Fruit fly (Drosophila melanogaster) whole organism, adult: ENCODE data around the gene CG43246.

ENCODE experiments used
- CG11617 ChIP-seq: fragments of 200-800 bp; sonication (Bioruptor generic); optimal IDR thresholded peaks from 2 replicates; lab custom pipeline; 2017; ENCODE audit warnings: mild to moderate bottlenecking, missing biosample characterization, missing genetic modification reagents, missing genetic modification characterization
- CG12768 ChIP-seq: fragments of 200-800 bp; sonication (Bioruptor generic); optimal IDR thresholded peaks from 2 replicates; lab custom pipeline; 2017; ENCODE audit warnings: missing biosample characterization, missing genetic modification characterization, mild to moderate bottlenecking, moderate library complexity, missing genetic modification reagents
- CG14711 ChIP-seq: fragments of 200-800 bp; sonication (Bioruptor generic); optimal IDR thresholded peaks from 2 replicates; lab custom pipeline; 2018; ENCODE audit warnings: missing biosample characterization, mild to moderate bottlenecking, missing genetic modification characterization, moderate library complexity
- CG1620 ChIP-seq: fragments of 200-800 bp; sonication (Bioruptor generic); optimal IDR thresholded peaks from 2 replicates; lab custom pipeline; 2016; ENCODE audit warnings: missing biosample characterization, missing genetic modification characterization
- CG33017 ChIP-seq: fragments of 200-800 bp; sonication (Bioruptor generic); optimal IDR thresholded peaks from 2 replicates; lab custom pipeline; 2018; ENCODE audit warnings: missing biosample characterization, mild to moderate bottlenecking, missing genetic modification characterization, moderate library complexity
- CG5204 ChIP-seq: fragments of 200-800 bp; sonication (Bioruptor generic); optimal IDR thresholded peaks from 2 replicates; lab custom pipeline; 2016; ENCODE audit warnings: missing biosample characterization, missing genetic modification characterization
- CG7045 ChIP-seq: fragments of 200-800 bp; sonication (Bioruptor generic); optimal IDR thresholded peaks from 2 replicates; lab custom pipeline; 2017; ENCODE audit warnings: missing biosample characterization, mild to moderate bottlenecking, missing genetic modification characterization
- CG7101 ChIP-seq: fragments of 200-800 bp; sonication (Bioruptor generic); optimal IDR thresholded peaks from 2 replicates; lab custom pipeline; 2018; ENCODE audit warnings: missing biosample characterization, mild to moderate bottlenecking, missing genetic modification characterization, moderate library complexity
- Clk ChIP-seq: fragments of 200-800 bp; sonication (Bioruptor generic); optimal IDR thresholded peaks from 2 replicates; lab custom pipeline; 2017; ENCODE audit warnings: missing biosample characterization, missing genetic modification characterization
- Crg-1 ChIP-seq: fragments of 200-800 bp; sonication (Bioruptor generic); optimal IDR thresholded peaks from 2 replicates; lab custom pipeline; 2016; ENCODE audit warnings: missing biosample characterization, missing genetic modification characterization
- Hr96 ChIP-seq: fragments of 200-800 bp; sonication (Bioruptor generic); optimal IDR thresholded peaks from 2 replicates; lab custom pipeline; 2016; ENCODE audit warnings: missing biosample characterization, missing genetic modification characterization
- Mnt ChIP-seq: fragments of 200-800 bp; sonication (Bioruptor generic); optimal IDR thresholded peaks from 2 replicates; lab custom pipeline; 2016; ENCODE audit warnings: missing biosample characterization, mild to moderate bottlenecking, missing genetic modification characterization
- bab1 ChIP-seq: fragments of 200-800 bp; sonication (Bioruptor generic); optimal IDR thresholded peaks from 3 replicates; lab custom pipeline; 2019; ENCODE audit warnings: missing biosample characterization, mild to moderate bottlenecking, missing genetic modification characterization, moderate library complexity
- cic ChIP-seq: fragments of 200-800 bp; sonication (Bioruptor generic); optimal IDR thresholded peaks from 2 replicates; lab custom pipeline; 2017; ENCODE audit warnings: missing biosample characterization, mild to moderate bottlenecking, missing genetic modification characterization, moderate library complexity
- cnc ChIP-seq, 2 experiments: fragments of >200 bp; optimal IDR thresholded peaks; 2 replicates each; lab custom pipeline; 2017
- kay ChIP-seq: fragments of 200-800 bp; sonication (Bioruptor generic); peaks from one replicate; lab custom pipeline; 2016; ENCODE audit warnings: missing biosample characterization, missing genetic modification characterization, borderline replicate concordance
- ovo ChIP-seq: fragments of 200-800 bp; sonication (Bioruptor generic); optimal IDR thresholded peaks from 2 replicates; lab custom pipeline; 2016; ENCODE audit warnings: missing biosample characterization, missing genetic modification characterization
- pad ChIP-seq: fragments of 200-800 bp; sonication (Bioruptor generic); optimal IDR thresholded peaks from 3 replicates; lab custom pipeline; 2017; ENCODE audit warnings: missing biosample characterization, missing genetic modification characterization, mild to moderate bottlenecking, moderate library complexity, missing genetic modification reagents
- tj ChIP-seq: fragments of 200-800 bp; sonication (Bioruptor generic); optimal IDR thresholded peaks from 3 replicates; lab custom pipeline; 2017; ENCODE audit warnings: missing biosample characterization, mild to moderate bottlenecking, missing genetic modification characterization, moderate library complexity
- toe ChIP-seq: fragments of 200-800 bp; sonication (Bioruptor generic); optimal IDR thresholded peaks from 2 replicates; lab custom pipeline; 2016; ENCODE audit warnings: missing biosample characterization, missing genetic modification characterization

The CG43246 gene

DNA sequence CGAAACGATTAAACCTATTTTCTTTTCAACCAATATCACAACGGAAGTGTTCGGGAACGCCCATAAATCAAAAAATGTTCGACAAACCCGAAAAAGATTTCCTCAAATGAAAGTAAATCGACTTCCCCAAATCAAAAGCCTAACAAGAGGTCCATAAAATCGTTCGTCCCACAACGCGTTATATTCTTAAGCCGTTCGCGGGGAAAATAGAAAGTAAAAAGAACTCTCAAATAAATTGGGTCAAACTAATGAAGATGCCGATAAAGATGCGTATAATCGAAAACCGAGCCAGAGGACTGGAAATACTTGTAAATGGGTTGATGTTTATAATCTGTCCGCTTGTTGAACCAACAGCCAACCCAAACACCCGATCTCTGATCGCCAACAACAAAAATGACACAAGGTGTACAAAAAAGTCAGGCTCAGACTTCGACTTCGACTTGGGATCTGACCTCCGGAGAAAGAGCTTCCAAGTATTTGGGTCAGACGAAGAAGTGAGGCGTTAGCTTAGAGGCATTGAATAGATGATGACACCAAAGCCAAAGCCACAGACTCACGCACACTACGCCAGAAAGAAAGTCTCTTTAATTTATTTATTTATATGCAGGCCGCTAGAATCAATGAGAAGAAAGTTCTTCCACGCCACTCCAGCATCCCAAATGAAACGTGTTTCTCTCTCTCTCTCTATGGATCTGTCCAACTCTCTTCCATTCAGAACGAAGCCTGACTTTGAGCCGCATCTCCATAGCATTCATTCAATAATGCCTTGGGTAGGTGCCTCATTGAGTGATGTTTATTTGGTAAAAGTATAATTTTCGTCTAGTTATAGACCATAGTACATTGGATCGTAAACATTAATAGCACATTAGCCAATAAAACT, 13.7 kb upstream of the CG43246 start:
- TF ChIP-seq CG33017 (tag; lab: Kevin White, UChicago), result no peak
- TF ChIP-seq CG1620 (GFP tag; lab: Kevin White, UChicago), result no peak
- no peak for TF ChIP-seq pad (GFP tag; lab: Kevin White, UChicago)
- TF ChIP-seq CG7101, result no peak
- no peak for TF ChIP-seq CG11617
- TF ChIP-seq CG12768 (GFP tag; lab: Kevin White, UChicago), result no peak
- TF ChIP-seq kay (GFP tag; lab: Kevin White, UChicago), result no peak
- TF ChIP-seq toe (GFP tag; lab: Kevin White, UChicago), result no peak
- no peak for TF ChIP-seq bab1
- no peak for TF ChIP-seq Clk (GFP tag; lab: Kevin White, UChicago)
- no peak for TF ChIP-seq Hr96 (GFP tag; lab: Kevin White, UChicago)
- no peak for TF ChIP-seq cic
- TF ChIP-seq cnc (optimal IDR thresholded peaks at IDR 0.05; lab: Kevin White, UChicago), result no peak
- no peak for TF ChIP-seq tj (GFP tag; lab: Kevin White, UChicago)
- no peak for TF ChIP-seq Crg-1 (GFP tag; lab: Kevin White, UChicago)
- TF ChIP-seq Mnt (GFP tag; lab: Kevin White, UChicago), result no peak
- TF ChIP-seq CG7045, result no peak
- TF ChIP-seq ovo (GFP tag; lab: Kevin White, UChicago), result no peak

dm6 chr3L:14531802-14532201, 4.6 kb upstream of the CG43246 start:
- TF ChIP-seq toe (GFP tag; lab: Kevin White, UChicago), result no peak
- no peak for TF ChIP-seq CG1620 (GFP tag; lab: Kevin White, UChicago)
- no peak for TF ChIP-seq CG14711 (tag; lab: Kevin White, UChicago)
- no peak for TF ChIP-seq CG12768 (GFP tag; lab: Kevin White, UChicago)
- TF ChIP-seq kay (GFP tag; lab: Kevin White, UChicago), result no peak
- TF ChIP-seq CG33017 (tag; lab: Kevin White, UChicago), result no peak
- TF ChIP-seq CG5204, result no peak
- TF ChIP-seq bab1, result no peak
- TF ChIP-seq CG7045, result no peak
- TF ChIP-seq pad (GFP tag; lab: Kevin White, UChicago), result no peak
- no peak for TF ChIP-seq tj (GFP tag; lab: Kevin White, UChicago)
- TF ChIP-seq Crg-1 (GFP tag; lab: Kevin White, UChicago), result no peak
- no peak for TF ChIP-seq Mnt (GFP tag; lab: Kevin White, UChicago)
- no peak for TF ChIP-seq ovo (GFP tag; lab: Kevin White, UChicago)
- TF ChIP-seq cnc (optimal IDR thresholded peaks at IDR 0.05; lab: Kevin White, UChicago), result no peak
- no peak for TF ChIP-seq Hr96 (GFP tag; lab: Kevin White, UChicago)
- TF ChIP-seq CG11617, result no peak
- no peak for TF ChIP-seq cic
- TF ChIP-seq Clk (GFP tag; lab: Kevin White, UChicago), result no peak

- TF ChIP-seq toe (GFP tag; lab: Kevin White, UChicago), result no peak
- TF ChIP-seq Mnt (GFP tag; lab: Kevin White, UChicago), result no peak
- no peak for TF ChIP-seq bab1
- TF ChIP-seq CG5204, result no peak
- TF ChIP-seq kay (GFP tag; lab: Kevin White, UChicago), result no peak
- TF ChIP-seq pad (GFP tag; lab: Kevin White, UChicago), result no peak
- TF ChIP-seq Hr96 (GFP tag; lab: Kevin White, UChicago), result no peak
- no peak for TF ChIP-seq CG11617
- TF ChIP-seq cic, result no peak
- TF ChIP-seq cnc (optimal IDR thresholded peaks at IDR 0.05; lab: Kevin White, UChicago), result no peak
- TF ChIP-seq CG33017 (tag; lab: Kevin White, UChicago), result no peak
- no peak for TF ChIP-seq CG12768 (GFP tag; lab: Kevin White, UChicago)
- TF ChIP-seq tj (GFP tag; lab: Kevin White, UChicago), result no peak
- no peak for TF ChIP-seq ovo (GFP tag; lab: Kevin White, UChicago)
- TF ChIP-seq CG7101, result no peak
Measured at dm6 chr3L:14533110-14533509, 3.3 kb upstream of the CG43246 start.

dm6 chr3L:14534619-14535018, 1.8 kb upstream of the CG43246 start:
- no peak for TF ChIP-seq CG1620 (GFP tag; lab: Kevin White, UChicago)
- no peak for TF ChIP-seq pad (GFP tag; lab: Kevin White, UChicago)
- no peak for TF ChIP-seq kay (GFP tag; lab: Kevin White, UChicago)
- no peak for TF ChIP-seq tj (GFP tag; lab: Kevin White, UChicago)
- no peak for TF ChIP-seq CG11617
- no peak for TF ChIP-seq cic
- no peak for TF ChIP-seq ovo (GFP tag; lab: Kevin White, UChicago)
- TF ChIP-seq CG33017 (tag; lab: Kevin White, UChicago), result no peak
- no peak for TF ChIP-seq Mnt (GFP tag; lab: Kevin White, UChicago)
- no peak for TF ChIP-seq Clk (GFP tag; lab: Kevin White, UChicago)
- TF ChIP-seq CG14711 (tag; lab: Kevin White, UChicago), result no peak
- TF ChIP-seq bab1, result no peak
- no peak for TF ChIP-seq CG5204
- no peak for TF ChIP-seq cnc (optimal IDR thresholded peaks at IDR 0.05; lab: Kevin White, UChicago)
- no peak for TF ChIP-seq Hr96 (GFP tag; lab: Kevin White, UChicago)
- TF ChIP-seq CG12768 (GFP tag; lab: Kevin White, UChicago), result no peak
- TF ChIP-seq CG7101, result no peak

dm6 chr3L:14537435-14537991, 1.1 kb downstream of the CG43246 start, which contains the start of gene Mpcp2:
Gene Mpcp2 (plus strand): TSS chr3L:14537651.
- no peak for TF ChIP-seq cnc (optimal IDR thresholded peaks at IDR 0.05; lab: Kevin White, UChicago)
- TF ChIP-seq CG5204, result no peak
- no peak for TF ChIP-seq Crg-1 (GFP tag; lab: Kevin White, UChicago)
- TF ChIP-seq bab1, result peak; percentile 77
- peak; percentile 46 for TF ChIP-seq pad (GFP tag; lab: Kevin White, UChicago)
- TF ChIP-seq kay (GFP tag; lab: Kevin White, UChicago), result no peak
- peak; percentile 37 for TF ChIP-seq CG33017 (tag; lab: Kevin White, UChicago)
- TF ChIP-seq CG7045, result no peak
- TF ChIP-seq toe (GFP tag; lab: Kevin White, UChicago), result no peak
- TF ChIP-seq CG1620 (GFP tag; lab: Kevin White, UChicago), result peak; percentile 1
- peak; percentile 62 for TF ChIP-seq cic
- peak; percentile 52 for TF ChIP-seq CG7101
- peak; percentile 93 for TF ChIP-seq Mnt (GFP tag; lab: Kevin White, UChicago)
- TF ChIP-seq tj (GFP tag; lab: Kevin White, UChicago), result peak; percentile 68
- peak; percentile 23 for TF ChIP-seq CG14711 (tag; lab: Kevin White, UChicago)
- peak; percentile 16 for TF ChIP-seq ovo (GFP tag; lab: Kevin White, UChicago)
- peak; percentile 33 for TF ChIP-seq CG12768 (GFP tag; lab: Kevin White, UChicago)
- TF ChIP-seq Clk (GFP tag; lab: Kevin White, UChicago), result no peak
- TF ChIP-seq CG11617, result peak; percentile 60
